Worm (Caenorhabditis elegans) whole organism, mixed stage, embryonic: Measurements from ENCODE around the gene F53F8.3.

Experiments
- M03D4.4 ChIP-seq: sonication (generic microtip); optimal IDR thresholded peaks from 2 replicates; lab custom pipeline; 2017; ENCODE audit warnings: mild to moderate bottlenecking, missing genetic modification characterization, missing compliant biosample characterization
- bed-3 ChIP-seq: fragments of 200-800 bp; sonication (Bioruptor generic); optimal IDR thresholded peaks from 3 replicates; lab custom pipeline; 2018; ENCODE audit warnings: mild to moderate bottlenecking, missing genetic modification characterization, moderate library complexity, missing compliant biosample characterization
- blmp-1 ChIP-seq: fragments of 150-350 bp; optimal IDR thresholded peaks from 2 replicates; lab custom pipeline; 2014; ENCODE audit warnings: missing biosample characterization, missing genetic modification characterization
- ceh-39 ChIP-seq: fragments of 150-350 bp; optimal IDR thresholded peaks from 2 replicates; lab custom pipeline; 2014; ENCODE audit warnings: missing biosample characterization, missing genetic modification characterization
- ceh-43 ChIP-seq: fragments of 200-800 bp; sonication (Bioruptor generic); optimal IDR thresholded peaks from 2 replicates; lab custom pipeline; 2018; ENCODE audit warnings: mild to moderate bottlenecking, missing genetic modification characterization, moderate library complexity, missing compliant biosample characterization
- ceh-83 ChIP-seq: fragments of 200-800 bp; sonication (Bioruptor generic); optimal IDR thresholded peaks from 2 replicates; lab custom pipeline; 2018; ENCODE audit warnings: mild to moderate bottlenecking, missing genetic modification characterization, missing compliant biosample characterization
- cnd-1 ChIP-seq: fragments of 200-800 bp; sonication (Bioruptor generic); optimal IDR thresholded peaks from 2 replicates; lab custom pipeline; 2018; ENCODE audit warnings: mild to moderate bottlenecking, missing genetic modification characterization, missing compliant biosample characterization
- drap-1 ChIP-seq: fragments of 200-800 bp; sonication (Bioruptor generic); optimal IDR thresholded peaks from 3 replicates; lab custom pipeline; 2018; ENCODE audit warnings: mild to moderate bottlenecking, missing genetic modification characterization, missing compliant biosample characterization
- elt-1 ChIP-seq: sonication (generic microtip); optimal IDR thresholded peaks from 2 replicates; lab custom pipeline; 2017; ENCODE audit warnings: missing genetic modification characterization, mild to moderate bottlenecking, missing compliant biosample characterization, antibody characterized with exemption, moderate library complexity, borderline replicate concordance; ENCODE audit not compliant: insufficient read depth
- elt-3 ChIP-seq: fragments of 150-350 bp; optimal IDR thresholded peaks from 2 replicates; lab custom pipeline; 2014; ENCODE audit warnings: missing biosample characterization, missing genetic modification characterization
- flh-1 ChIP-seq: fragments of 200-800 bp; sonication (Bioruptor generic); optimal IDR thresholded peaks from 2 replicates; lab custom pipeline; 2018; ENCODE audit warnings: mild to moderate bottlenecking, missing genetic modification characterization, moderate library complexity, missing compliant biosample characterization
- ham-2 ChIP-seq: fragments of 200-800 bp; sonication (Bioruptor generic); optimal IDR thresholded peaks from 2 replicates; lab custom pipeline; 2018; ENCODE audit warnings: mild to moderate bottlenecking, missing genetic modification characterization, missing compliant biosample characterization
- hlh-1 ChIP-seq: fragments of 150-350 bp; optimal IDR thresholded peaks from 2 replicates; lab custom pipeline; 2014; ENCODE audit warnings: missing biosample characterization, missing genetic modification reagents, missing genetic modification characterization
- lin-13 ChIP-seq: fragments of 150-350 bp; optimal IDR thresholded peaks from 2 replicates; lab custom pipeline; 2014; ENCODE audit warnings: missing biosample characterization, missing genetic modification characterization
- lin-32 ChIP-seq: fragments of 200-800 bp; sonication (Bioruptor generic); optimal IDR thresholded peaks from 2 replicates; lab custom pipeline; 2018; ENCODE audit warnings: mild to moderate bottlenecking, missing genetic modification characterization, missing compliant biosample characterization
- lsy-2 ChIP-seq: fragments of 150-350 bp; optimal IDR thresholded peaks from 2 replicates; lab custom pipeline; 2014; ENCODE audit warnings: missing biosample characterization, missing genetic modification characterization
- mab-5 ChIP-seq: fragments of 150-350 bp; optimal IDR thresholded peaks from 2 replicates; lab custom pipeline; 2014; ENCODE audit warnings: missing biosample characterization, missing genetic modification characterization
- mls-2 ChIP-seq: sonication (generic microtip); optimal IDR thresholded peaks from 2 replicates; lab custom pipeline; 2016; ENCODE audit warnings: mild to moderate bottlenecking, missing genetic modification characterization, moderate library complexity, missing compliant biosample characterization
- nhr-237 ChIP-seq: fragments of 150-350 bp; optimal IDR thresholded peaks from 2 replicates; lab custom pipeline; 2014; ENCODE audit warnings: missing biosample characterization, missing genetic modification characterization
- nhr-28 ChIP-seq: fragments of 150-350 bp; optimal IDR thresholded peaks from 2 replicates; lab custom pipeline; 2014; ENCODE audit warnings: missing biosample characterization, missing genetic modification characterization
- nhr-76 ChIP-seq: sonication (generic microtip); optimal IDR thresholded peaks from 2 replicates; lab custom pipeline; 2017; ENCODE audit warnings: missing biosample characterization, missing genetic modification characterization
- pha-4 ChIP-seq: fragments of 150-350 bp; optimal IDR thresholded peaks from 2 replicates; lab custom pipeline; 2018; ENCODE audit warnings: missing biosample characterization, missing genetic modification reagents, missing genetic modification characterization
- sem-2 ChIP-seq: fragments of 200-800 bp; sonication (Bioruptor generic); optimal IDR thresholded peaks from 2 replicates; lab custom pipeline; 2018; ENCODE audit warnings: mild to moderate bottlenecking, missing genetic modification characterization, missing compliant biosample characterization
- snpc-4 ChIP-seq: fragments of 150-350 bp; optimal IDR thresholded peaks from 2 replicates; lab custom pipeline; 2014; ENCODE audit warnings: missing biosample characterization, missing genetic modification characterization
- sptf-1 ChIP-seq: sonication (generic microtip); optimal IDR thresholded peaks from 2 replicates; lab custom pipeline; 2017; ENCODE audit warnings: mild to moderate bottlenecking, missing genetic modification characterization, moderate library complexity, missing compliant biosample characterization
- tbx-8 ChIP-seq: fragments of 200-800 bp; sonication (Bioruptor generic); optimal IDR thresholded peaks from 2 replicates; lab custom pipeline; 2018; ENCODE audit warnings: mild to moderate bottlenecking, missing genetic modification characterization, moderate library complexity, missing compliant biosample characterization
- unc-120 ChIP-seq: sonication (generic microtip); optimal IDR thresholded peaks from 2 replicates; lab custom pipeline; 2017; ENCODE audit warnings: missing genetic modification characterization, missing compliant biosample characterization; ENCODE audit not compliant: poor library complexity, severe bottlenecking
- unc-62 ChIP-seq: fragments of 150-350 bp; optimal IDR thresholded peaks from 2 replicates; lab custom pipeline; 2014; ENCODE audit warnings: missing biosample characterization, missing genetic modification reagents, missing genetic modification characterization
- zip-8 ChIP-seq: fragments of 150-350 bp; optimal IDR thresholded peaks from 2 replicates; lab custom pipeline; 2014; ENCODE audit warnings: missing biosample characterization, missing genetic modification characterization
- ztf-11 ChIP-seq: fragments of 150-350 bp; optimal IDR thresholded peaks from 2 replicates; lab custom pipeline; 2014; ENCODE audit warnings: missing biosample characterization, missing genetic modification characterization

F53F8.3 gene

DNA sequence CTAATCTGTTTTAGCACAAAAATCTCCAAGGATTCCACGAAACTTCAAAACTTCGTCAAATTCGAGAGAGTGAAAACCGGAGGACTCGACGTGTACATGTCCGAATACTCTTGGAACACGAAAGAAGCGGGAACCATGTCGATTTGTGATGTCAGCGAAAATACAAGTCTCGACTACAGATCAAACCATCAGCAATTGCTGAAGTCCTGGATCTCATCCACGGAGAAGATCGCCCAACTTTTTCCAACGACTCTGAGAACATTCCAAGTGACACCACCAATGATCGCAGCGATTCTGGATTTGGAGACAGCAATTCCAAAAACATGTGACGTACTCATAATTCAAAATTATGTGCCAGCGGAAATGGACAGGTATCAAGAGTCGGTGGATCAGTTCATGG is 33.1 kb upstream of the F53F8.3 start:
- TF ChIP-seq lin-32 (GFP tag; lab: Kevin White, UChicago) (no peak), mab-5 (tag; lab: Kevin White, UChicago) (no peak), cnd-1 (tag; lab: Kevin White, UChicago) (no peak), lsy-2 (no peak), sptf-1 (tag; lab: Kevin White, UChicago) (no peak), ham-2 (GFP tag; lab: Kevin White, UChicago) (no peak), ztf-11 (tag; lab: Kevin White, UChicago) (no peak), snpc-4 (no peak), ceh-39 (tag; lab: Kevin White, UChicago) (no peak), elt-1 (no peak), nhr-237 (tag; lab: Kevin White, UChicago) (no peak), drap-1 (GFP tag; lab: Kevin White, UChicago) (no peak), nhr-28 (no peak), lin-13 (tag; lab: Kevin White, UChicago) (no peak), zip-8 (tag; lab: Kevin White, UChicago) (no peak), pha-4 (tag; lab: Kevin White, UChicago) (no peak)

DNA sequence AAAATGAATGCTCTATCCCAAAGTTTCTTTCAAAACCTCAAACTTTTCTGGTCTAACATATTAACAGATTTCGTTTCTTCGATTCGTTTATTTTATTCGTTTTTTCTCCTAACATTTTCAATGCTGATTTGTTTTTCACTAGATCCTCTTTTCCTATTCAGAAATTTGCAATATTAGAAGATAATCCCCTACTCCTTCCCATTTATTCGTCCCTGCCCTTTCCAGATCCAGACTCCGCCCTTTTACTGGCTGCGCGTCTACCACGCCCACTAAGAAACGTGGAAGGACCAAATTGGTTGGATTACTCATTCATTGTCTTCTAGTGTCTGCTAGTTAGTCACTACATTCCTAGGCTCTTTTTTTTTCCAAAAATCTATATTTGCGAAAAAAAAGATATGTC is 32.6 kb upstream of the F53F8.3 start, which contains the start of gene Y44A6C.2:
Y44A6C.2 (plus strand) TSS at position 301 of the 400 bp plus-strand sequence.
- TF ChIP-seq bed-3 (no peak), M03D4.4 (no peak), elt-1 (no peak), pha-4 (tag; lab: Kevin White, UChicago) (no peak), elt-3 (tag; lab: Kevin White, UChicago) (no peak), zip-8 (tag; lab: Kevin White, UChicago) (no peak), tbx-8 (GFP tag; lab: Kevin White, UChicago) (no peak), nhr-76 (tag; lab: Kevin White, UChicago) (no peak), unc-62 (GFP tag; lab: Kevin White, UChicago) (no peak), sptf-1 (tag; lab: Kevin White, UChicago) (no peak), sem-2 (GFP tag; lab: Kevin White, UChicago) (no peak), ceh-39 (tag; lab: Kevin White, UChicago) (no peak), nhr-237 (tag; lab: Kevin White, UChicago) (no peak), ceh-83 (GFP tag; lab: Kevin White, UChicago) (no peak), mab-5 (tag; lab: Kevin White, UChicago) (no peak), lin-32 (GFP tag; lab: Kevin White, UChicago) (no peak)

DNA sequence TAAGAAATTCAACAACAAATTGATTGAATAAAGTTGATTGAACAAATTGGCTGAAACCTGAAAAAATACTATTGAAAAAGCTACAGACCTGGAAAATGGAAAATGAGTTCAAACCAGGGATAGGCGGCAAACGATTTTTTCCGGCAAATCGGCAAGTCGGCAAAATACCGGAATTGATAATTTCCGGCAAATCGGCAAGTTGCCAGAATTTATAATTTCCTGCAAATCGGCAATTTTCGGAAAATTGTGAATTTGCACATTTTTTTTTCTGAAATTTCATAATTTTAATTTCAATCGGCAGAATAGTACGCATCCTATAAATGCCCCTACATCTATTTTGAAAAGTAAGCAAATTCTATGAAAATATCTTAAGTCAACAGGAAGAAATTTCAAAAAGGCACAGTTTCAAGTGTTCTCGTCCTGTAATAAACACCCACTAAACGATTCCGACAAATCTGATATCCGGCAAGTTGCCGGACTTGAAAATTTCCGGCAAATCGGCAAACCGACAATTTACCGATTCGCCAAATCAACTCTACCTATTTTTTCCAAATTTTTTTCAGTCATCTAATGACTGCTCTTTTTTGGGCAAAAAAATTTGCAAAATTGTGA is 27.6 kb upstream of the F53F8.3 start:
- TF ChIP-seq unc-120, result no peak
- no peak for TF ChIP-seq lin-32 (GFP tag; lab: Kevin White, UChicago)
- no peak for TF ChIP-seq mab-5 (tag; lab: Kevin White, UChicago)
- TF ChIP-seq nhr-76 (tag; lab: Kevin White, UChicago), result no peak
- TF ChIP-seq elt-1, result no peak
- no peak for TF ChIP-seq lin-13 (tag; lab: Kevin White, UChicago)
- TF ChIP-seq ceh-83 (GFP tag; lab: Kevin White, UChicago), result no peak
- TF ChIP-seq ham-2 (GFP tag; lab: Kevin White, UChicago), result no peak
- no peak for TF ChIP-seq pha-4 (tag; lab: Kevin White, UChicago)
- TF ChIP-seq mls-2, result no peak
- TF ChIP-seq M03D4.4, result no peak
- TF ChIP-seq snpc-4, result no peak
- TF ChIP-seq bed-3, result no peak
- TF ChIP-seq sptf-1 (tag; lab: Kevin White, UChicago), result no peak
- no peak for TF ChIP-seq ztf-11 (tag; lab: Kevin White, UChicago)
- no peak for TF ChIP-seq tbx-8 (GFP tag; lab: Kevin White, UChicago)
- no peak for TF ChIP-seq lsy-2
- no peak for TF ChIP-seq blmp-1 (tag; lab: Kevin White, UChicago)

DNA sequence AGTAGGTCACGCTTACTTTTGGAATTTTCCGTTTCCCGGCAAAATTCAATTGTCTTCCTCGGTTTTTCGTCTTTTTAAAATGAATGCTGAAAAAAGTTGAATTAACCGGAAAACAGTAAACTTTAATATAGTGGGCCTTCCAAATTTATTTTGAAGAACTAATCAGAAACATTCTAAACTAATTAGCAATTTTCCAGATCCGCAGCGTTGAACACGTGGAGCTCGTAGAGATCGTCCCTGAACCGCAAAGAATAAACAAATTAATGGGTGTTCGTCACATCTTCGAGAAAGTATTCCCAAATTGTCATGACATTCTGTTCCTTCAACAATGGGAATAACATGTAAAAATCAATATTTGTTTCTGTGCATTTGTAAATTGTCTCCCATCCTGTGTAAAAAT is 26.9 kb upstream of the F53F8.3 start:
- no peak for TF ChIP-seq hlh-1 (tag; lab: Kevin White, UChicago)
- TF ChIP-seq flh-1 (GFP tag; lab: Kevin White, UChicago), result no peak
- no peak for TF ChIP-seq ceh-39 (tag; lab: Kevin White, UChicago)
- no peak for TF ChIP-seq sem-2 (GFP tag; lab: Kevin White, UChicago)
- no peak for TF ChIP-seq pha-4 (tag; lab: Kevin White, UChicago)
- TF ChIP-seq cnd-1 (tag; lab: Kevin White, UChicago), result no peak
- no peak for TF ChIP-seq mls-2
- no peak for TF ChIP-seq ztf-11 (tag; lab: Kevin White, UChicago)
- no peak for TF ChIP-seq ham-2 (GFP tag; lab: Kevin White, UChicago)
- TF ChIP-seq drap-1 (GFP tag; lab: Kevin White, UChicago), result no peak
- TF ChIP-seq ceh-43 (GFP tag; lab: Kevin White, UChicago), result no peak
